ENCODE assay signal across 4 fruit fly cellular contexts in genomic region chr3L:14303848-14304247, dm6.
TF ChIP-seq lines count a peak whose summit lies in the region.

No protein-coding gene starts in this region.

- peak; percentile 58 for TF ChIP-seq CTCF in whole organism, embryonic (GFP tag; optimal IDR thresholded peaks at IDR 0.05; lab: Kevin White, UChicago)

TF ChIP-seq in whole organism, embryonic, 481 proteins besides CTCF, POLR2A, EP300 and RAD21 (continues in another document):
- TF ChIP-seq CG4820 (GFP tag; optimal IDR thresholded peaks at IDR 0.05; lab: Kevin White, UChicago) (peak; percentile 97), h (optimal IDR thresholded peaks at IDR 0.05; lab: Kevin White, UChicago) (no peak), CG1603 (tag; optimal IDR thresholded peaks at IDR 0.05; lab: Kevin White, UChicago) (peak; percentile 98), pho (GFP tag; optimal IDR thresholded peaks at IDR 0.05; lab: Kevin White, UChicago) (peak; percentile 66), tap (tag; optimal IDR thresholded peaks at IDR 0.05; lab: Kevin White, UChicago) (peak; percentile 95), Ets65A (GFP tag; lab: Kevin White, UChicago) (peak; percentile 98), CG6272 (GFP tag; IDR thresholded peaks at IDR 0.05; lab: Robert Waterston, UW) (peak; percentile 83), ase (GFP tag; IDR thresholded peaks at IDR 0.05; lab: Robert Waterston, UW) (peak; percentile 93), CG11398 (GFP tag; optimal IDR thresholded peaks at IDR 0.05; lab: Kevin White, UChicago) (peak; percentile 94), zfh1 (GFP tag; IDR thresholded peaks at IDR 0.05; lab: Robert Waterston, UW) (peak; percentile 99), fu2 (GFP tag; optimal IDR thresholded peaks at IDR 0.05; lab: Kevin White, UChicago) (peak; percentile 79), Ets97D (GFP tag; optimal IDR thresholded peaks at IDR 0.05; lab: Kevin White, UChicago) (peak; percentile 79), al (GFP tag; IDR thresholded peaks at IDR 0.05; lab: Robert Waterston, UW) (peak; percentile 27; the same call in 1 of the 2 replicates), dati (GFP tag; IDR thresholded peaks at IDR 0.05; lab: Robert Waterston, UW) (peak; percentile 87), CG11723 (GFP tag; optimal IDR thresholded peaks at IDR 0.05; lab: Kevin White, UChicago) (peak; percentile 89), Lim3 (GFP tag; IDR thresholded peaks at IDR 0.05; lab: Robert Waterston, UW) (peak; percentile 54; the same call in 1 of the 2 replicates), MTF-1 (GFP tag; optimal IDR thresholded peaks at IDR 0.05; lab: Kevin White, UChicago; ENCODE audit: borderline replicate concordance) (peak; percentile 94), Optix (GFP tag; IDR thresholded peaks at IDR 0.05; lab: Robert Waterston, UW) (peak; percentile 95), abd-A (tag; optimal IDR thresholded peaks at IDR 0.05; lab: Kevin White, UChicago) (peak; percentile 69), yki (optimal IDR thresholded peaks at IDR 0.05; lab: Kevin White, UChicago) (no peak), CG10274 (GFP tag; optimal IDR thresholded peaks at IDR 0.05; lab: Kevin White, UChicago) (peak; percentile 62), Jarid2 (GFP tag; optimal IDR thresholded peaks at IDR 0.05; lab: Kevin White, UChicago) (peak; percentile 73)

TF ChIP-seq in whole organism, prepupa, 60 proteins besides CTCF, POLR2A, EP300 and RAD21 (continues in another document):
- TF ChIP-seq Eip75B (GFP tag; optimal IDR thresholded peaks at IDR 0.05; lab: Kevin White, UChicago) (peak; percentile 92), Ets96B (tag; optimal IDR thresholded peaks at IDR 0.05; lab: Kevin White, UChicago) (peak; percentile 91), fkh (GFP tag; optimal IDR thresholded peaks at IDR 0.05; lab: Kevin White, UChicago) (peak; percentile 47), Hr4 (GFP tag; optimal IDR thresholded peaks at IDR 0.05; lab: Kevin White, UChicago) (peak; percentile 66), CG4318 (GFP tag; optimal IDR thresholded peaks at IDR 0.05; lab: Kevin White, UChicago) (peak; percentile 72), CG11902 (GFP tag; optimal IDR thresholded peaks at IDR 0.05; lab: Kevin White, UChicago) (peak; percentile 79), Gug (GFP tag; IDR thresholded peaks at IDR 0.05; lab: Robert Waterston, UW) (peak; percentile 78), acj6 (GFP tag; optimal IDR thresholded peaks at IDR 0.05; lab: Kevin White, UChicago) (peak; percentile 92), lz (GFP tag; optimal IDR thresholded peaks at IDR 0.05; lab: Kevin White, UChicago) (peak; percentile 93), fd85E (GFP tag; optimal IDR thresholded peaks at IDR 0.05; lab: Kevin White, UChicago) (peak; percentile 33), spab (GFP tag; optimal IDR thresholded peaks at IDR 0.05; lab: Kevin White, UChicago) (peak; percentile 88), Eip93F (GFP tag; optimal IDR thresholded peaks at IDR 0.05; lab: Kevin White, UChicago) (peak; percentile 67), Lpt (GFP tag; optimal IDR thresholded peaks at IDR 0.05; lab: Kevin White, UChicago) (peak; percentile 75), CG10669 (GFP tag; optimal IDR thresholded peaks at IDR 0.05; lab: Kevin White, UChicago) (peak; percentile 93), CG3919 (GFP tag; optimal IDR thresholded peaks at IDR 0.05; lab: Kevin White, UChicago) (peak; percentile 93), CG7368 (GFP tag; optimal IDR thresholded peaks at IDR 0.05; lab: Kevin White, UChicago) (peak; percentile 92), CG11294 (GFP tag; IDR thresholded peaks at IDR 0.05; lab: Robert Waterston, UW) (peak; percentile 43; the same call in 1 of the 2 replicates), svp (GFP tag; lab: Kevin White, UChicago) (peak; percentile 95), Hr39 (GFP tag; optimal IDR thresholded peaks at IDR 0.05; lab: Kevin White, UChicago) (peak; percentile 96), Ets21C (GFP tag; optimal IDR thresholded peaks at IDR 0.05; lab: Kevin White, UChicago) (peak; percentile 90), CG31627 (GFP tag; optimal IDR thresholded peaks at IDR 0.05; lab: Kevin White, UChicago) (peak; percentile 95), Hr38 (GFP tag; optimal IDR thresholded peaks at IDR 0.05; lab: Kevin White, UChicago) (no peak), CG9139 (GFP tag; optimal IDR thresholded peaks at IDR 0.05; lab: Kevin White, UChicago) (peak; percentile 86)

TF ChIP-seq in whole organism, pupa, 21 proteins besides CTCF, POLR2A, EP300 and RAD21:
- TF ChIP-seq CG14655 (GFP tag; optimal IDR thresholded peaks at IDR 0.05; lab: Kevin White, UChicago) (peak; percentile 83), CG8159 (tag; optimal IDR thresholded peaks at IDR 0.05; lab: Kevin White, UChicago) (peak; percentile 90), fd96Ca (GFP tag; IDR thresholded peaks at IDR 0.05; lab: Robert Waterston, UW) (peak; percentile 84; the same call in 2 of the 3 replicates), gl (tag; optimal IDR thresholded peaks at IDR 0.05; lab: Kevin White, UChicago) (peak; percentile 92), Pif1A (GFP tag; optimal IDR thresholded peaks at IDR 0.05; lab: Kevin White, UChicago) (peak; percentile 91), D1 (tag; optimal IDR thresholded peaks at IDR 0.05; lab: Kevin White, UChicago) (peak; percentile 53), CG32121 (GFP tag; IDR thresholded peaks at IDR 0.05; lab: Robert Waterston, UW) (peak; percentile 70), Snoo (tag; optimal IDR thresholded peaks at IDR 0.05; lab: Kevin White, UChicago) (peak; percentile 89), CG8301 (tag; optimal IDR thresholded peaks at IDR 0.05; lab: Kevin White, UChicago) (peak; percentile 78), Pif1B (GFP tag; optimal IDR thresholded peaks at IDR 0.05; lab: Kevin White, UChicago) (peak; percentile 85), CG34367 (tag; optimal IDR thresholded peaks at IDR 0.05; lab: Kevin White, UChicago) (peak; percentile 93), CG15710 (tag; optimal IDR thresholded peaks at IDR 0.05; lab: Kevin White, UChicago) (peak; percentile 91), CG13204 (GFP tag; optimal IDR thresholded peaks at IDR 0.05; lab: Kevin White, UChicago) (peak; percentile 77), CG9948 (tag; optimal IDR thresholded peaks at IDR 0.05; lab: Kevin White, UChicago) (peak; percentile 90), CG12605 (GFP tag; IDR thresholded peaks at IDR 0.05; lab: Robert Waterston, UW) (peak; percentile 86), CG4496 (GFP tag; IDR thresholded peaks at IDR 0.05; lab: Robert Waterston, UW) (peak; percentile 89), EcR (GFP tag; optimal IDR thresholded peaks at IDR 0.05; lab: Kevin White, UChicago) (peak; percentile 70), Ets98B (GFP tag; IDR thresholded peaks at IDR 0.05; lab: Robert Waterston, UW) (peak; percentile 78), rn (GFP tag; IDR thresholded peaks at IDR 0.05; lab: Robert Waterston, UW) (peak; percentile 58), CG17806 (tag; optimal IDR thresholded peaks at IDR 0.05; lab: Kevin White, UChicago) (peak; percentile 93), CG10348 (GFP tag; IDR thresholded peaks at IDR 0.05; lab: Robert Waterston, UW) (no peak)

TF ChIP-seq in whole organism, wandering third instar larva, 38 proteins besides CTCF, POLR2A, EP300 and RAD21 (continues in another document):
- TF ChIP-seq h (GFP tag; optimal IDR thresholded peaks at IDR 0.05; lab: Kevin White, UChicago) = peak; percentile 98
- TF ChIP-seq brk (GFP tag; optimal IDR thresholded peaks at IDR 0.05; lab: Kevin White, UChicago) = peak; percentile 94
- TF ChIP-seq Hnf4 (GFP tag; optimal IDR thresholded peaks at IDR 0.05; lab: Kevin White, UChicago) = peak; percentile 97
- TF ChIP-seq Mio (GFP tag; optimal IDR thresholded peaks at IDR 0.05; lab: Kevin White, UChicago) = peak; percentile 77
- peak; percentile 84 for TF ChIP-seq sage (GFP tag; optimal IDR thresholded peaks at IDR 0.05; lab: Kevin White, UChicago)
- peak; percentile 86 for TF ChIP-seq Hr83 (GFP tag; optimal IDR thresholded peaks at IDR 0.05; lab: Kevin White, UChicago; ENCODE audit: poor library complexity, severe bottlenecking)
- TF ChIP-seq GATAd (GFP tag; optimal IDR thresholded peaks at IDR 0.05; lab: Kevin White, UChicago) = peak; percentile 85
- TF ChIP-seq foxo (GFP tag; optimal IDR thresholded peaks at IDR 0.05; lab: Kevin White, UChicago) = peak; percentile 88 to 96
- peak; percentile 95 for TF ChIP-seq HLH106 (tag; optimal IDR thresholded peaks at IDR 0.05; lab: Kevin White, UChicago)
- TF ChIP-seq dsf (GFP tag; optimal IDR thresholded peaks at IDR 0.05; lab: Kevin White, UChicago; ENCODE audit: borderline replicate concordance) = peak; percentile 72
- TF ChIP-seq Rel (GFP tag; optimal IDR thresholded peaks at IDR 0.05; lab: Kevin White, UChicago) = peak; percentile 46
- peak; percentile 79 for TF ChIP-seq Rel (tag; optimal IDR thresholded peaks at IDR 0.05; lab: Kevin White, UChicago)
- peak; percentile 96 for TF ChIP-seq rgr (GFP tag; optimal IDR thresholded peaks at IDR 0.05; lab: Kevin White, UChicago)
- TF ChIP-seq fru (GFP tag; optimal IDR thresholded peaks at IDR 0.05; lab: Kevin White, UChicago) = peak; percentile 96
- no peak for TF ChIP-seq Myc (optimal IDR thresholded peaks at IDR 0.05; lab: Kevin White, UChicago)
- peak; percentile 98 for TF ChIP-seq woc (GFP tag; optimal IDR thresholded peaks at IDR 0.05; lab: Kevin White, UChicago)
- no peak for TF ChIP-seq Dfd (GFP tag; optimal IDR thresholded peaks at IDR 0.05; lab: Kevin White, UChicago)
- peak; percentile 96 for TF ChIP-seq br (GFP tag; optimal IDR thresholded peaks at IDR 0.05; lab: Kevin White, UChicago)
- TF ChIP-seq CG32264 (GFP tag; optimal IDR thresholded peaks at IDR 0.05; lab: Kevin White, UChicago) = peak; percentile 94
- no peak for TF ChIP-seq Abd-B (GFP tag; optimal IDR thresholded peaks at IDR 0.05; lab: Kevin White, UChicago)
- no peak for TF ChIP-seq Dif (GFP tag; optimal IDR thresholded peaks at IDR 0.05; lab: Kevin White, UChicago; ENCODE audit: partially characterized antibody)
- TF ChIP-seq CG9705 (GFP tag; optimal IDR thresholded peaks at IDR 0.05; lab: Kevin White, UChicago) = peak; percentile 93
- peak; percentile 92 for TF ChIP-seq psq (GFP tag; optimal IDR thresholded peaks at IDR 0.05; lab: Kevin White, UChicago)
- no peak for TF ChIP-seq Hr78 (GFP tag; optimal IDR thresholded peaks at IDR 0.05; lab: Kevin White, UChicago)
- TF ChIP-seq OdsH (GFP tag; optimal IDR thresholded peaks at IDR 0.05; lab: Kevin White, UChicago) = peak; percentile 96
- TF ChIP-seq jim (GFP tag; optimal IDR thresholded peaks at IDR 0.05; lab: Kevin White, UChicago) = peak; percentile 74
- TF ChIP-seq Vsx2 (GFP tag; optimal IDR thresholded peaks at IDR 0.05; lab: Kevin White, UChicago; ENCODE audit: partially characterized antibody) = no peak
- no peak for TF ChIP-seq usp (GFP tag; optimal IDR thresholded peaks at IDR 0.05; lab: Kevin White, UChicago)
- TF ChIP-seq sv (GFP tag; optimal IDR thresholded peaks at IDR 0.05; lab: Kevin White, UChicago) = peak; percentile 86
- peak; percentile 87 for TF ChIP-seq dmrt93B (GFP tag; optimal IDR thresholded peaks at IDR 0.05; lab: Kevin White, UChicago)
- TF ChIP-seq N (GFP tag; optimal IDR thresholded peaks at IDR 0.05; lab: Kevin White, UChicago) = no peak
- TF ChIP-seq CrebA (GFP tag; optimal IDR thresholded peaks at IDR 0.05; lab: Kevin White, UChicago; ENCODE audit: borderline replicate concordance) = peak; percentile 88

Comparison
In these comparisons a context has a peak if more than half of its experiments do, and no peak if none do; other contexts are left out.
1. Of the 7 proteins assayed by ChIP-seq in both whole organism, embryonic and whole organism, prepupa: peak only in whole organism, embryonic: none; only in whole organism, prepupa: Hr39 and Lpt; in both: Blimp-1, CG16779, CG6854, Gug and Sox102F; in neither: 0.